Fruit fly (Drosophila melanogaster) whole organism, embryonic: ENCODE data around the gene CG31321.

Source experiments
- ATbp ChIP-seq: fragments of 200-800 bp; sonication (Bioruptor generic); optimal IDR thresholded peaks from 2 replicates; lab custom pipeline; 2017; ENCODE audit warnings: missing biosample characterization, mild to moderate bottlenecking, missing genetic modification characterization, missing genetic modification reagents
- Adf1 ChIP-seq: fragments of 200-800 bp; sonication (Bioruptor generic); IDR thresholded peaks from 2 replicates; pipeline ENCODE4 v1.3.6; 2022; ENCODE audit warnings: missing biosample characterization, missing genetic modification characterization
- Atf6 ChIP-seq: fragments of 200-800 bp; sonication (Bioruptor generic); IDR thresholded peaks from 2 replicates; pipeline ENCODE4 v1.3.6; 2022; ENCODE audit warnings: missing biosample characterization, missing genetic modification characterization
- Bteb2 ChIP-seq: fragments of 200-800 bp; sonication (Bioruptor generic); optimal IDR thresholded peaks from 2 replicates; lab custom pipeline; 2016; ENCODE audit warnings: missing biosample characterization, missing genetic modification characterization
- CG10267 ChIP-seq: fragments of 200-800 bp; sonication (Bioruptor generic); optimal IDR thresholded peaks from 2 replicates; lab custom pipeline; 2018; ENCODE audit warnings: missing biosample characterization, mild to moderate bottlenecking, missing genetic modification characterization, moderate library complexity
- CG10274 ChIP-seq: fragments of 200-800 bp; sonication (Bioruptor generic); optimal IDR thresholded peaks from 3 replicates; lab custom pipeline; 2017; ENCODE audit warnings: missing biosample characterization, mild to moderate bottlenecking, missing genetic modification characterization
- CG11247 ChIP-seq: fragments of 200-800 bp; sonication (Bioruptor generic); IDR thresholded peaks from 2 replicates; pipeline ENCODE4 v1.3.6; 2022; ENCODE audit warnings: missing biosample characterization, missing genetic modification characterization
- CG15011 ChIP-seq: fragments of 200-800 bp; sonication (Bioruptor generic); optimal IDR thresholded peaks from 3 replicates; lab custom pipeline; 2018; ENCODE audit warnings: missing biosample characterization, mild to moderate bottlenecking, missing genetic modification characterization
- CG15073 ChIP-seq: fragments of 200-800 bp; sonication (Bioruptor generic); optimal IDR thresholded peaks from 2 replicates; lab custom pipeline; 2016; ENCODE audit warnings: missing biosample characterization, missing genetic modification characterization
- CG15514 ChIP-seq: fragments of 200-800 bp; sonication (Bioruptor generic); optimal IDR thresholded peaks from 3 replicates; lab custom pipeline; 2017; ENCODE audit warnings: missing biosample characterization, missing genetic modification characterization, mild to moderate bottlenecking, moderate library complexity, missing genetic modification reagents
- CG1647 ChIP-seq: fragments of 200-800 bp; sonication (Bioruptor generic); optimal IDR thresholded peaks from 3 replicates; lab custom pipeline; 2016; ENCODE audit warnings: missing biosample characterization, missing genetic modification characterization
- CG4404 ChIP-seq: fragments of 200-800 bp; sonication (Bioruptor generic); IDR thresholded peaks from 2 replicates; pipeline ENCODE4 v1.3.6; 2022; ENCODE audit warnings: missing biosample characterization, missing genetic modification characterization
- CG6791 ChIP-seq: fragments of 200-800 bp; sonication (Bioruptor generic); IDR thresholded peaks from 3 replicates; pipeline ENCODE4 v1.3.6; 2022; ENCODE audit warnings: missing biosample characterization, missing genetic modification characterization; ENCODE audit not compliant: partially characterized antibody
- CG7786 ChIP-seq: fragments of 200-800 bp; sonication (Bioruptor generic); optimal IDR thresholded peaks from 2 replicates; lab custom pipeline; 2016; ENCODE audit warnings: missing biosample characterization, missing genetic modification characterization
- CG7963 ChIP-seq: fragments of 200-800 bp; sonication (Bioruptor generic); IDR thresholded peaks from 3 replicates; pipeline ENCODE4 v1.3.6; 2022; ENCODE audit warnings: missing biosample characterization, missing genetic modification characterization; ENCODE audit not compliant: partially characterized antibody
- CG9727 ChIP-seq: fragments of 200-800 bp; sonication (Bioruptor generic); optimal IDR thresholded peaks from 3 replicates; lab custom pipeline; 2017; ENCODE audit warnings: missing biosample characterization, mild to moderate bottlenecking, missing genetic modification characterization
- CoRest ChIP-seq: fragments of 200-800 bp; sonication (Bioruptor generic); optimal IDR thresholded peaks from 3 replicates; lab custom pipeline; 2018; ENCODE audit warnings: missing biosample characterization, mild to moderate bottlenecking, missing genetic modification characterization, moderate library complexity
- CrebB ChIP-seq: fragments of 200-800 bp; sonication (Bioruptor generic); optimal IDR thresholded peaks from 3 replicates; lab custom pipeline; 2018; ENCODE audit warnings: missing biosample characterization, mild to moderate bottlenecking, missing genetic modification characterization
- Dek ChIP-seq: fragments of 200-800 bp; sonication (Bioruptor generic); optimal IDR thresholded peaks from 3 replicates; lab custom pipeline; 2019; ENCODE audit warnings: missing biosample characterization, mild to moderate bottlenecking, missing genetic modification characterization, moderate library complexity
- Dp ChIP-seq: fragments of 200-800 bp; sonication (Bioruptor generic); optimal IDR thresholded peaks from 2 replicates; lab custom pipeline; 2018; ENCODE audit warnings: missing biosample characterization, mild to moderate bottlenecking, missing genetic modification characterization, moderate library complexity
- E2f1 ChIP-seq: fragments of 200-800 bp; sonication (Bioruptor generic); IDR thresholded peaks from 2 replicates; pipeline ENCODE4 v1.3.6; 2022; ENCODE audit warnings: missing biosample characterization, missing genetic modification characterization
- Elba2 ChIP-seq: fragments of 200-800 bp; sonication (Bioruptor generic); optimal IDR thresholded peaks from 3 replicates; lab custom pipeline; 2016; ENCODE audit warnings: missing biosample characterization, missing genetic modification characterization
- Ets97D ChIP-seq: fragments of 200-800 bp; sonication (Bioruptor generic); optimal IDR thresholded peaks from 3 replicates; lab custom pipeline; 2016; ENCODE audit warnings: missing biosample characterization, missing genetic modification characterization
- Fer2 ChIP-seq: fragments of 200-800 bp; sonication (Bioruptor generic); optimal IDR thresholded peaks from 2 replicates; lab custom pipeline; 2018; ENCODE audit warnings: missing biosample characterization, mild to moderate bottlenecking, missing genetic modification characterization, moderate library complexity
- HHEX ChIP-seq: fragments of 200-800 bp; sonication (Bioruptor generic); optimal IDR thresholded peaks from 3 replicates; lab custom pipeline; 2017; ENCODE audit warnings: missing biosample characterization, mild to moderate bottlenecking, missing genetic modification characterization, missing genetic modification reagents
- HmgD ChIP-seq: fragments of 200-800 bp; sonication (Bioruptor generic); optimal IDR thresholded peaks from 3 replicates; lab custom pipeline; 2016; ENCODE audit warnings: missing biosample characterization, missing genetic modification characterization
- Hsf ChIP-seq: fragments of 200-800 bp; sonication (Bioruptor generic); optimal IDR thresholded peaks from 3 replicates; lab custom pipeline; 2016; ENCODE audit warnings: missing biosample characterization, missing genetic modification characterization
- Jarid2 ChIP-seq: fragments of 200-800 bp; sonication (Bioruptor generic); optimal IDR thresholded peaks from 3 replicates; lab custom pipeline; 2017; ENCODE audit warnings: mild to moderate bottlenecking, missing biosample characterization, missing genetic modification reagents, missing genetic modification characterization
- Nf-YB ChIP-seq: fragments of 200-800 bp; sonication (Bioruptor generic); optimal IDR thresholded peaks from 3 replicates; lab custom pipeline; 2019; ENCODE audit warnings: missing biosample characterization, mild to moderate bottlenecking, missing genetic modification characterization, moderate library complexity
- Poxn ChIP-seq: fragments of 200-800 bp; sonication (Bioruptor generic); IDR thresholded peaks from 2 replicates; pipeline ENCODE4 v1.3.6; 2022; ENCODE audit warnings: missing biosample characterization, missing genetic modification characterization
- Rfx ChIP-seq: fragments of 200-800 bp; sonication (Bioruptor generic); IDR thresholded peaks from 2 replicates; pipeline ENCODE4 v1.3.6; 2022; ENCODE audit warnings: missing biosample characterization, missing genetic modification characterization
- Six4 ChIP-seq: fragments of 200-800 bp; sonication (Bioruptor generic); optimal IDR thresholded peaks from 2 replicates; lab custom pipeline; 2016; ENCODE audit warnings: missing biosample characterization, missing genetic modification characterization
- al ChIP-seq: fragments of 200-800 bp; sonication (Bioruptor generic); IDR thresholded peaks from 2 replicates; pipeline ENCODE4 v1.3.6; 2022; ENCODE audit warnings: missing biosample characterization, missing genetic modification characterization
- ara ChIP-seq: fragments of 200-800 bp; sonication (Bioruptor generic); IDR thresholded peaks from 2 replicates; pipeline ENCODE4 v1.3.6; 2022; ENCODE audit warnings: missing biosample characterization, missing genetic modification characterization
- dan ChIP-seq: fragments of 200-800 bp; sonication (Bioruptor generic); IDR thresholded peaks from 2 replicates; pipeline ENCODE4 v1.3.6; 2022; ENCODE audit warnings: missing biosample characterization, missing genetic modification characterization
- fd64A ChIP-seq: fragments of 200-800 bp; sonication (Bioruptor generic); optimal IDR thresholded peaks from 3 replicates; lab custom pipeline; 2018; ENCODE audit warnings: missing biosample characterization, mild to moderate bottlenecking, missing genetic modification characterization
- gt ChIP-seq: fragments of 200-800 bp; sonication (Bioruptor generic); IDR thresholded peaks from 2 replicates; pipeline ENCODE4 v1.3.6; 2022; ENCODE audit warnings: missing biosample characterization, missing genetic modification characterization
- insv ChIP-seq, 2 experiments: fragments of 200-800 bp; sonication (Bioruptor generic); optimal IDR thresholded peaks; 3 replicates each; lab custom pipeline; 2016 to 2018; ENCODE audit warnings: missing biosample characterization in 2 of 2, missing genetic modification characterization in 2 of 2
- nerfin-1 ChIP-seq: fragments of 200-800 bp; sonication (Bioruptor generic); optimal IDR thresholded peaks from 3 replicates; lab custom pipeline; 2019; ENCODE audit warnings: missing biosample characterization, mild to moderate bottlenecking, missing genetic modification characterization, moderate library complexity
- peb ChIP-seq: fragments of 200-800 bp; sonication (Bioruptor generic); IDR thresholded peaks from 2 replicates; pipeline ENCODE4 v1.3.6; 2022; ENCODE audit warnings: missing biosample characterization, missing genetic modification characterization
- phol ChIP-seq: fragments of 200-800 bp; sonication (Bioruptor generic); optimal IDR thresholded peaks from 3 replicates; lab custom pipeline; 2018; ENCODE audit warnings: missing biosample characterization, mild to moderate bottlenecking, missing genetic modification characterization, moderate library complexity
- sens ChIP-seq: fragments of 200-800 bp; sonication (Bioruptor generic); peaks from one replicate; lab custom pipeline; 2016; ENCODE audit warnings: missing biosample characterization, missing genetic modification characterization
- trem ChIP-seq: fragments of 200-800 bp; optimal IDR thresholded peaks from 3 replicates; lab custom pipeline; 2019; ENCODE audit warnings: missing biosample characterization, mild to moderate bottlenecking, missing genetic modification characterization, moderate library complexity
- trh ChIP-seq: fragments of 200-800 bp; sonication (Bioruptor generic); optimal IDR thresholded peaks from 2 replicates; lab custom pipeline; 2016; ENCODE audit warnings: missing biosample characterization, missing genetic modification characterization
- wdn ChIP-seq: fragments of 200-800 bp; sonication (Bioruptor generic); IDR thresholded peaks from 2 replicates; pipeline ENCODE4 v1.3.6; 2022; ENCODE audit warnings: missing biosample characterization, missing genetic modification characterization
- yki ChIP-seq: fragments of >200 bp; optimal IDR thresholded peaks from 3 replicates; lab custom pipeline; 2018
- zen ChIP-seq: fragments of 200-800 bp; sonication (Bioruptor generic); optimal IDR thresholded peaks from 3 replicates; lab custom pipeline; 2018; ENCODE audit warnings: missing biosample characterization, mild to moderate bottlenecking, missing genetic modification characterization, moderate library complexity

CG31321 gene

dm6 chr3R:14315912-14316444 is 5.8 kb downstream of the CG31321 start, which contains the start of gene Set8 (continued):
- TF ChIP-seq fd64A (GFP tag; lab: Kevin White, UChicago) (no peak), CG9727 (GFP tag; lab: Kevin White, UChicago) (no peak), Dek (tag; lab: Kevin White, UChicago) (no peak), CG1647 (GFP tag; lab: Kevin White, UChicago) (no peak), CG10267 (tag; lab: Kevin White, UChicago) (peak; percentile 90), Elba2 (GFP tag; lab: Kevin White, UChicago) (no peak), CG15011 (GFP tag; lab: Kevin White, UChicago) (no peak), nerfin-1 (tag; lab: Kevin White, UChicago) (peak; percentile 45), Bteb2 (GFP tag; lab: Kevin White, UChicago) (no peak), zen (tag; lab: Kevin White, UChicago) (peak; percentile 40), CG4404 (GFP tag; lab: Robert Waterston, UW) (no peak), Adf1 (GFP tag; lab: Robert Waterston, UW) (no peak; the same call in 1 of the 2 replicates)

dm6 chr3R:14326250-14327112 is 16.3 kb downstream of the CG31321 start, which contains the start of the genes Afti and ATPsynE:
Afti (minus strand) TSS chr3R:14326689.
ATPsynE (plus strand) TSS chr3R:14326947.
- peak; percentile 68 for TF ChIP-seq CG6791 (GFP tag; lab: Robert Waterston, UW)
- TF ChIP-seq HmgD, result no peak
- no peak for TF ChIP-seq Poxn (GFP tag; lab: Robert Waterston, UW)
- peak; percentile 84 for TF ChIP-seq sens (GFP tag; lab: Kevin White, UChicago)
- peak; percentile 38 for TF ChIP-seq trh
- TF ChIP-seq yki, result no peak
- peak; percentile 34 for TF ChIP-seq ATbp (GFP tag; lab: Kevin White, UChicago)
- peak; percentile 73 for TF ChIP-seq CG15514 (GFP tag; lab: Kevin White, UChicago)
- TF ChIP-seq ara, result peak; percentile 47; the same call in 1 of the 2 replicates
- no peak for TF ChIP-seq E2f1
- peak; percentile 28 for TF ChIP-seq Nf-YB
- TF ChIP-seq Six4, result peak; percentile 55
- TF ChIP-seq Jarid2, result no peak
- TF ChIP-seq CG10274 (GFP tag; lab: Kevin White, UChicago), result peak; percentile 5
- no peak for TF ChIP-seq CrebB (tag; lab: Kevin White, UChicago)
- peak; percentile 64; the same call in 1 of the 2 replicates for TF ChIP-seq Atf6 (GFP tag; lab: Robert Waterston, UW)
- TF ChIP-seq CG7963 (GFP tag; lab: Robert Waterston, UW), result peak; percentile 50; the same call in 1 of the 3 replicates
- TF ChIP-seq Ets97D, result peak; percentile 93
- TF ChIP-seq phol (tag; lab: Kevin White, UChicago), result peak; percentile 74
- TF ChIP-seq gt (GFP tag; lab: Robert Waterston, UW), result no peak
- TF ChIP-seq wdn (GFP tag; lab: Robert Waterston, UW), result peak; percentile 37; the same call in 1 of the 2 replicates
- TF ChIP-seq CG10267 (tag; lab: Kevin White, UChicago), result peak; percentile 93
- TF ChIP-seq HHEX (GFP tag; lab: Kevin White, UChicago), result peak; percentile 41
- peak; percentile 70 for TF ChIP-seq Hsf (GFP tag; lab: Kevin White, UChicago)
- TF ChIP-seq Dp, result peak; percentile 59
- TF ChIP-seq CG9727 (GFP tag; lab: Kevin White, UChicago), result peak; percentile 71
- TF ChIP-seq dan, result no peak
- TF ChIP-seq peb (GFP tag; lab: Robert Waterston, UW), result no peak
- TF ChIP-seq trem (tag; lab: Kevin White, UChicago), result peak; percentile 74
- peak; percentile 63 for TF ChIP-seq al
- peak; percentile 79 for TF ChIP-seq CoRest
- no peak for TF ChIP-seq insv (GFP tag; optimal IDR thresholded peaks at IDR 0.05; lab: Kevin White, UChicago)
- peak; percentile 87 for TF ChIP-seq Rfx (GFP tag; lab: Robert Waterston, UW)
- peak; percentile 62 for TF ChIP-seq CG11247 (GFP tag; lab: Robert Waterston, UW)
- TF ChIP-seq Fer2 (tag; lab: Kevin White, UChicago), result peak; percentile 71
- no peak for TF ChIP-seq CG15073
- TF ChIP-seq CG7786 (GFP tag; lab: Kevin White, UChicago), result peak; percentile 64
